Worm (Caenorhabditis elegans) whole organism, L4 larva: ENCODE data around the gene ceh-30.

Experiments
- T26A8.4 ChIP-seq: fragments of 200-800 bp; sonication (Bioruptor generic); IDR thresholded peaks from 2 replicates; pipeline ENCODE4 v1.3.6; 2022; ENCODE audit warnings: missing genetic modification characterization, missing compliant biosample characterization
- aha-1 ChIP-seq: fragments of 150-350 bp; peaks from one replicate; lab custom pipeline; 2014; ENCODE audit warnings: missing biosample characterization, missing genetic modification characterization
- ama-1 ChIP-seq: fragments of 150-350 bp; optimal IDR thresholded peaks from 2 replicates; lab custom pipeline; 2014; ENCODE audit warnings: inconsistent platforms, mixed read lengths
- ceh-28 ChIP-seq: fragments of 150-350 bp; optimal IDR thresholded peaks from 2 replicates; lab custom pipeline; 2014; ENCODE audit warnings: missing biosample characterization, missing genetic modification reagents, missing genetic modification characterization
- cey-2 ChIP-seq: sonication (generic microtip); optimal IDR thresholded peaks from 3 replicates; lab custom pipeline; 2017; ENCODE audit warnings: missing genetic modification characterization, mild to moderate bottlenecking, missing compliant biosample characterization, antibody characterized with exemption, borderline replicate concordance; ENCODE audit not compliant: insufficient read depth
- dmd-6 ChIP-seq: fragments of 200-800 bp; sonication (Bioruptor generic); IDR thresholded peaks from 2 replicates; pipeline ENCODE4 v1.3.6; 2022; ENCODE audit warnings: missing genetic modification reagents, missing genetic modification characterization, missing compliant biosample characterization
- hif-1 ChIP-seq, 2 experiments: sonication (generic microtip); optimal IDR thresholded peaks; 2 replicates each; lab custom pipeline; 2016 to 2017; ENCODE audit warnings: missing compliant biosample characterization in 2 of 2, missing genetic modification characterization in 2 of 2, missing genetic modification reagents in 2 of 2, missing genotype in 2 of 2, mild to moderate bottlenecking in 1 of 2
- hlh-11 ChIP-seq: fragments of 200-800 bp; sonication (Bioruptor generic); optimal IDR thresholded peaks from 2 replicates; lab custom pipeline; 2018; ENCODE audit warnings: mild to moderate bottlenecking, missing genetic modification characterization, missing compliant biosample characterization
- hlh-30 ChIP-seq: sonication (generic microtip); optimal IDR thresholded peaks from 2 replicates; lab custom pipeline; 2017; ENCODE audit warnings: antibody characterized with exemption, mild to moderate bottlenecking, missing genetic modification characterization, missing compliant biosample characterization; ENCODE audit not compliant: insufficient read depth
- hmg-1.1 ChIP-seq: fragments of 200-800 bp; sonication (Bioruptor generic); IDR thresholded peaks from 2 replicates; pipeline ENCODE4 v1.3.6; 2022; ENCODE audit warnings: missing genetic modification reagents, missing genetic modification characterization, missing compliant biosample characterization
- lin-39 ChIP-seq: fragments of 150-350 bp; optimal IDR thresholded peaks from 2 replicates; lab custom pipeline; 2014; ENCODE audit warnings: missing biosample characterization, missing genetic modification reagents, missing genetic modification characterization
- lsy-2 ChIP-seq, 2 experiments: fragments of 150-350 bp in 1 of 2; sonication (generic microtip) in 1 of 2; optimal IDR thresholded peaks; 2 replicates each; lab custom pipeline; 2014 to 2017; ENCODE audit warnings: missing biosample characterization in 2 of 2, missing genetic modification characterization in 2 of 2
- mdl-1 ChIP-seq, 2 experiments: fragments of 150-350 bp in 1 of 2; sonication (generic microtip) in 1 of 2; optimal IDR thresholded peaks; 2 replicates each; lab custom pipeline; 2014 to 2017; ENCODE audit warnings: missing biosample characterization in 2 of 2, missing genetic modification characterization in 2 of 2
- mep-1 ChIP-seq: fragments of 150-350 bp; sonication (generic microtip); optimal IDR thresholded peaks from 3 replicates; lab custom pipeline; 2014; ENCODE audit warnings: missing biosample characterization, missing genetic modification characterization
- mxl-3 ChIP-seq: fragments of 200-800 bp; sonication (Bioruptor generic); optimal IDR thresholded peaks from 2 replicates; lab custom pipeline; 2018; ENCODE audit warnings: mild to moderate bottlenecking, missing genetic modification characterization, missing compliant biosample characterization
- nhr-10 ChIP-seq: fragments of 150-350 bp; optimal IDR thresholded peaks from 2 replicates; lab custom pipeline; 2014; ENCODE audit warnings: missing biosample characterization, missing genetic modification characterization
- nhr-111 ChIP-seq: fragments of 200-800 bp; sonication (Bioruptor generic); optimal IDR thresholded peaks from 2 replicates; lab custom pipeline; 2018; ENCODE audit warnings: mild to moderate bottlenecking, missing genetic modification characterization, missing compliant biosample characterization
- nhr-237 ChIP-seq: sonication (generic microtip); optimal IDR thresholded peaks from 2 replicates; lab custom pipeline; 2017; ENCODE audit warnings: missing biosample characterization, missing genetic modification characterization
- nhr-28 ChIP-seq: fragments of 150-350 bp; optimal IDR thresholded peaks from 2 replicates; lab custom pipeline; 2014; ENCODE audit warnings: missing biosample characterization, missing genetic modification characterization
- nhr-6 ChIP-seq: fragments of 150-350 bp; optimal IDR thresholded peaks from 2 replicates; lab custom pipeline; 2014; ENCODE audit warnings: missing biosample characterization, missing genetic modification characterization
- rbr-2 ChIP-seq: sonication (generic microtip); optimal IDR thresholded peaks from 2 replicates; lab custom pipeline; 2016; ENCODE audit warnings: missing genotype, missing genetic modification characterization, missing compliant biosample characterization
- sdz-12 ChIP-seq: fragments of 200-800 bp; sonication (Bioruptor generic); optimal IDR thresholded peaks from 2 replicates; lab custom pipeline; 2018; ENCODE audit warnings: mild to moderate bottlenecking, missing genetic modification characterization, missing compliant biosample characterization
- set-16 ChIP-seq: fragments of 200-800 bp; sonication (Bioruptor generic); IDR thresholded peaks from 2 replicates; pipeline ENCODE4 v1.3.6; 2022; ENCODE audit warnings: missing genetic modification reagents, missing genetic modification characterization, missing compliant biosample characterization
- tag-97 ChIP-seq: fragments of 200-800 bp; sonication (Bioruptor generic); IDR thresholded peaks from 2 replicates; pipeline ENCODE4 v1.3.6; 2022; ENCODE audit warnings: missing genetic modification characterization, missing compliant biosample characterization
- tra-1 ChIP-seq: fragments of 200-800 bp; sonication (Bioruptor generic); IDR thresholded peaks from 2 replicates; pipeline ENCODE4 v1.3.6; 2022; ENCODE audit warnings: missing genetic modification reagents, missing genetic modification characterization, missing compliant biosample characterization
- unc-39 ChIP-seq: sonication (generic microtip); optimal IDR thresholded peaks from 2 replicates; lab custom pipeline; 2017; ENCODE audit warnings: missing biosample characterization, missing genetic modification characterization
- unc-62 ChIP-seq, 3 experiments: fragments of 150-350 bp in 1 of 3; sonication (generic microtip); optimal IDR thresholded peaks in 2 of 3; peaks in 1 of 3; 1 replicate in 1 of 3; 2 replicates in 2 of 3; lab custom pipeline; 2014 to 2017; ENCODE audit warnings: missing biosample characterization in 3 of 3, missing genetic modification characterization in 3 of 3, missing genetic modification reagents in 3 of 3, missing genotype in 1 of 3

Gene ceh-30

ce11 chrX:3063274-3063673 is at the start of gene ceh-30:
Gene ceh-30, plus strand, starts transcription at chrX:3063574.
- TF ChIP-seq cey-2 (tag; lab: Kevin White, UChicago) (no peak), nhr-10 (tag; lab: Kevin White, UChicago) (no peak), unc-39 (tag; lab: Kevin White, UChicago) (no peak), set-16 (GFP tag; lab: Robert Waterston, UW) (peak; percentile 29; the same call in 1 of the 2 replicates)

- no peak for TF ChIP-seq lin-39 (tag; lab: Kevin White, UChicago)
- peak; percentile 96 for TF ChIP-seq aha-1 (tag; lab: Kevin White, UChicago)
- no peak for TF ChIP-seq ceh-28
- peak in 1 of 2 experiments; percentile 68 for TF ChIP-seq unc-62 (GFP tag; optimal IDR thresholded peaks at IDR 0.05 in 1 of 2; lab: Kevin White, UChicago)
- TF ChIP-seq unc-62 (tag; optimal IDR thresholded peaks at IDR 0.05; lab: Kevin White, UChicago) = no peak
Observed at ce11 chrX:3018505-3018996, 44.8 kb upstream of the ceh-30 start, which contains the start of gene flp-18. Gene flp-18, minus strand, starts transcription at chrX:3018555.

ce11 chrX:3019996-3020395 is 43.4 kb upstream of the ceh-30 start:
- TF ChIP-seq T26A8.4 (GFP tag; lab: Robert Waterston, UW) = no peak
- no peak for TF ChIP-seq sdz-12 (GFP tag; lab: Kevin White, UChicago)
- TF ChIP-seq ama-1 (lab: Kevin White, UChicago) = no peak
- peak in 1 of 2 experiments; percentile 7 for TF ChIP-seq lsy-2 (tag; optimal IDR thresholded peaks at IDR 0.05; lab: Kevin White, UChicago)
- TF ChIP-seq mxl-3 (GFP tag; lab: Kevin White, UChicago) = peak; percentile 51
- TF ChIP-seq hlh-11 = peak; percentile 57
- peak in 1 of 2 experiments; percentile 57 for TF ChIP-seq mdl-1 (tag; optimal IDR thresholded peaks at IDR 0.05; lab: Kevin White, UChicago)
- peak; percentile 75 for TF ChIP-seq dmd-6 (GFP tag; lab: Robert Waterston, UW)
- no peak for TF ChIP-seq nhr-6
- TF ChIP-seq nhr-28 (tag; lab: Kevin White, UChicago) = peak; percentile 55
- peak; percentile 43 for TF ChIP-seq hlh-30 (tag; lab: Kevin White, UChicago)
- 0 out of 2 replicates have a peak, but pooled peaks have one; percentile 41 for TF ChIP-seq tra-1 (GFP tag; lab: Robert Waterston, UW)
- TF ChIP-seq rbr-2 (tag; lab: Kevin White, UChicago) = no peak
- no peak for TF ChIP-seq nhr-111 (GFP tag; lab: Kevin White, UChicago)
- TF ChIP-seq unc-62 (GFP tag; optimal IDR thresholded peaks at IDR 0.05 in 1 of 2; lab: Kevin White, UChicago) = peak in 1 of 2 experiments; percentile 88
- TF ChIP-seq unc-62 (tag; optimal IDR thresholded peaks at IDR 0.05; lab: Kevin White, UChicago) = no peak
- TF ChIP-seq, all 104 proteins: peak for 9

ce11 chrX:3021466-3021865 is 41.9 kb upstream of the ceh-30 start:
- TF ChIP-seq tag-97 (GFP tag; lab: Robert Waterston, UW) (no peak), dmd-6 (GFP tag; lab: Robert Waterston, UW) (peak; percentile 47; the same call in 1 of the 2 replicates)
- TF ChIP-seq, all 104 proteins: peak for 1

- TF ChIP-seq aha-1 (tag; lab: Kevin White, UChicago) (peak; percentile 100), hmg-1.1 (0 out of 2 replicates have a peak, but pooled peaks have one; percentile 18), tra-1 (GFP tag; lab: Robert Waterston, UW) (0 out of 2 replicates have a peak, but pooled peaks have one; percentile 14), T26A8.4 (GFP tag; lab: Robert Waterston, UW) (no peak), lsy-2 (tag; optimal IDR thresholded peaks at IDR 0.05; lab: Kevin White, UChicago) (peak in 1 of 2 experiments; percentile 34), mep-1 (peak; percentile 30), nhr-237 (tag; lab: Kevin White, UChicago) (no peak), hif-1 (tag; optimal IDR thresholded peaks at IDR 0.05; lab: Kevin White, UChicago) (peak in 1 of 2 experiments; percentile 97)
Observed at ce11 chrX:3022330-3023088, 40.9 kb upstream of the ceh-30 start.
